Worm (Caenorhabditis elegans): ENCODE results near the gene srlf-13.

The srlf-13 gene

ce11 chrIV:10935336-10935735 lies 38.9 kb upstream of the srlf-13 start (continued):
- TF ChIP-seq Y79H2A.3 (GFP tag; conservative IDR thresholded peaks at IDR 0.05) (no peak), hrde-1 (tag; optimal IDR thresholded peaks at IDR 0.05; ENCODE audit: borderline replicate concordance) (no peak), him-1 (tag; optimal IDR thresholded peaks at IDR 0.05) (no peak), F52B5.7 (tag; optimal IDR thresholded peaks at IDR 0.05) (peak; percentile 73), ztf-18 (tag; optimal IDR thresholded peaks at IDR 0.05) (no peak), nhr-179 (tag; optimal IDR thresholded peaks at IDR 0.05) (no peak), dpl-1 (GFP tag; optimal IDR thresholded peaks at IDR 0.05) (no peak), snpc-1.3 (tag; optimal IDR thresholded peaks at IDR 0.05; ENCODE audit: insufficient read depth) (no peak), B0035.1 (tag; optimal IDR thresholded peaks at IDR 0.05) (no peak), Y56A3A.18 (GFP tag; IDR thresholded peaks at IDR 0.05) (no peak), let-526 (GFP tag; IDR thresholded peaks at IDR 0.05) (peak; percentile 89), nhr-27 (tag; optimal IDR thresholded peaks at IDR 0.05) (no peak), C06A6.2 (GFP tag; conservative IDR thresholded peaks at IDR 0.05) (peak; percentile 66; the same call in 1 of the 2 replicates), rpc-1 (optimal IDR thresholded peaks at IDR 0.05) (no peak), rpc-1 (tag; optimal IDR thresholded peaks at IDR 0.05) (no peak), xnd-1 (tag; optimal IDR thresholded peaks at IDR 0.05) (no peak), Y53G8AR.9 (GFP tag; conservative IDR thresholded peaks at IDR 0.05) (peak; percentile 47; the same call in 1 of the 2 replicates), dpff-1 (tag; optimal IDR thresholded peaks at IDR 0.05) (no peak), lag-1 (GFP tag; IDR thresholded peaks at IDR 0.05) (no peak), madf-8 (GFP tag; conservative IDR thresholded peaks at IDR 0.05) (no peak), snpc-1.1 (tag; optimal IDR thresholded peaks at IDR 0.05; ENCODE audit: insufficient read depth) (no peak), lsl-1 (GFP tag; optimal IDR thresholded peaks at IDR 0.05) (no peak), nfyb-1 (GFP tag; IDR thresholded peaks at IDR 0.05) (peak; percentile 85), mel-28 (tag; optimal IDR thresholded peaks at IDR 0.05; ENCODE audit: borderline replicate concordance) (no peak), ceh-40 (GFP tag; IDR thresholded peaks at IDR 0.05) (0 out of 2 replicates have a peak, but pooled peaks have one; percentile 27), aptf-3 (GFP tag; IDR thresholded peaks at IDR 0.05) (no peak), dox-1 (GFP tag; IDR thresholded peaks at IDR 0.05) (peak; percentile 75), nfya-1 (tag; optimal IDR thresholded peaks at IDR 0.05; ENCODE audit: borderline replicate concordance, insufficient read depth) (no peak), Y95B8A.8 (GFP tag; IDR thresholded peaks at IDR 0.05) (peak; percentile 88), lir-1 (GFP tag; conservative IDR thresholded peaks at IDR 0.05) (peak; percentile 55), B0261.1 (tag; optimal IDR thresholded peaks at IDR 0.05) (no peak), ZK185.1 (tag; optimal IDR thresholded peaks at IDR 0.05; ENCODE audit: poor library complexity, severe bottlenecking) (peak; percentile 71), let-607 (tag; optimal IDR thresholded peaks at IDR 0.05) (peak in 1 of 2 experiments; percentile 14), hmg-20 (GFP tag; IDR thresholded peaks at IDR 0.05) (no peak), Y67H2A.10 (GFP tag; conservative IDR thresholded peaks at IDR 0.05) (peak; percentile 70; the same call in 1 of the 2 replicates), B0019.2 (GFP tag; conservative IDR thresholded peaks at IDR 0.05) (no peak), T26A5.8 (tag; optimal IDR thresholded peaks at IDR 0.05) (no peak), F57A8.1 (GFP tag; optimal IDR thresholded peaks at IDR 0.05) (no peak), lin-26 (GFP tag; IDR thresholded peaks at IDR 0.05) (0 out of 2 replicates have a peak, but pooled peaks have one; percentile 65), pha-4 (tag; optimal IDR thresholded peaks at IDR 0.05) (no peak), pbrm-1 (GFP tag; IDR thresholded peaks at IDR 0.05) (peak; percentile 74), egl-44 (GFP tag; IDR thresholded peaks at IDR 0.05) (peak; percentile 74), atf-7 (tag; optimal IDR thresholded peaks at IDR 0.05) (peak; percentile 74), nhr-120 (GFP tag; IDR thresholded peaks at IDR 0.05) (no peak), efl-1 (GFP tag; optimal IDR thresholded peaks at IDR 0.05) (no peak), T07F8.4 (tag; optimal IDR thresholded peaks at IDR 0.05) (no peak), C17E4.6 (GFP tag; IDR thresholded peaks at IDR 0.05) (no peak), F33H1.4 (GFP tag; IDR thresholded peaks at IDR 0.05) (no peak)

Measured in whole organism, young adult.